Fruit fly (Drosophila melanogaster): ENCODE measurements around the gene CG15544.

Gene CG15544

dm6 chr3R:30800319-30800981 is 27.2 kb upstream of the CG15544 start (continued):
- no peak for TF ChIP-seq pan (optimal IDR thresholded peaks at IDR 0.05)
- no peak for TF ChIP-seq pan (GFP tag; optimal IDR thresholded peaks at IDR 0.05 in 1 of 2, IDR thresholded peaks at IDR 0.05 in 1 of 2)
- no peak for TF ChIP-seq CG18011 (GFP tag; optimal IDR thresholded peaks at IDR 0.05)
- peak; percentile 70 for TF ChIP-seq vvl (GFP tag; IDR thresholded peaks at IDR 0.05)
- TF ChIP-seq lbe (GFP tag; optimal IDR thresholded peaks at IDR 0.05), result peak; percentile 40
- TF ChIP-seq Poxn (GFP tag; IDR thresholded peaks at IDR 0.05), result no peak
- no peak for TF ChIP-seq grau (tag; optimal IDR thresholded peaks at IDR 0.05)
- TF ChIP-seq Lim3 (GFP tag; IDR thresholded peaks at IDR 0.05), result no peak
- TF ChIP-seq schlank (tag; optimal IDR thresholded peaks at IDR 0.05), result no peak
- TF ChIP-seq CG1233 (GFP tag; optimal IDR thresholded peaks at IDR 0.05), result peak; percentile 16
- no peak for TF ChIP-seq al (GFP tag; IDR thresholded peaks at IDR 0.05)
- TF ChIP-seq BtbVII (GFP tag; optimal IDR thresholded peaks at IDR 0.05), result peak; percentile 1
- no peak for TF ChIP-seq lov (optimal IDR thresholded peaks at IDR 0.05)
- TF ChIP-seq lov (GFP tag; IDR thresholded peaks at IDR 0.05), result no peak
- TF ChIP-seq sens (GFP tag), result no peak
- TF ChIP-seq grn (GFP tag; optimal IDR thresholded peaks at IDR 0.05), result no peak
- TF ChIP-seq yki (optimal IDR thresholded peaks at IDR 0.05), result no peak
- TF ChIP-seq CG7556 (GFP tag; optimal IDR thresholded peaks at IDR 0.05), result no peak
- no peak for TF ChIP-seq MESR4 (GFP tag; optimal IDR thresholded peaks at IDR 0.05)
- TF ChIP-seq caup (GFP tag; optimal IDR thresholded peaks at IDR 0.05; ENCODE audit: severe bottlenecking), result no peak
- peak; percentile 48; the same call in 1 of the 2 replicates for TF ChIP-seq Drgx (GFP tag; IDR thresholded peaks at IDR 0.05)
- peak; percentile 24; the same call in 1 of the 2 replicates for TF ChIP-seq crol (GFP tag; IDR thresholded peaks at IDR 0.05)
- TF ChIP-seq Hand (GFP tag; optimal IDR thresholded peaks at IDR 0.05), result no peak
- no peak for TF ChIP-seq ash1 (GFP tag; optimal IDR thresholded peaks at IDR 0.05)
- TF ChIP-seq CG3281 (GFP tag; optimal IDR thresholded peaks at IDR 0.05), result peak; percentile 34
- TF ChIP-seq chif (GFP tag; optimal IDR thresholded peaks at IDR 0.05), result no peak
- no peak for TF ChIP-seq Dll (GFP tag; IDR thresholded peaks at IDR 0.05; ENCODE audit: partially characterized antibody)
- no peak for TF ChIP-seq Asciz (GFP tag; optimal IDR thresholded peaks at IDR 0.05)
- TF ChIP-seq CG31365 (tag; optimal IDR thresholded peaks at IDR 0.05), result no peak
- peak; percentile 33 for TF ChIP-seq Fer1 (GFP tag; optimal IDR thresholded peaks at IDR 0.05)
- no peak for TF ChIP-seq CG6254 (GFP tag; optimal IDR thresholded peaks at IDR 0.05)
- TF ChIP-seq CG8388 (GFP tag; optimal IDR thresholded peaks at IDR 0.05), result no peak
- TF ChIP-seq kay (GFP tag; optimal IDR thresholded peaks at IDR 0.05), result no peak
- no peak for TF ChIP-seq Bteb2 (GFP tag; optimal IDR thresholded peaks at IDR 0.05)
- TF ChIP-seq CG2889 (GFP tag; IDR thresholded peaks at IDR 0.05), result no peak
- TF ChIP-seq run (tag; optimal IDR thresholded peaks at IDR 0.05), result no peak
- TF ChIP-seq CG7839 (tag; optimal IDR thresholded peaks at IDR 0.05), result peak; percentile 3
- TF ChIP-seq cato (GFP tag; optimal IDR thresholded peaks at IDR 0.05; ENCODE audit: borderline replicate concordance), result no peak
- TF ChIP-seq CG9727 (GFP tag; optimal IDR thresholded peaks at IDR 0.05), result no peak
- TF ChIP-seq CG15514 (GFP tag; optimal IDR thresholded peaks at IDR 0.05), result peak; percentile 29
- TF ChIP-seq ranshi (GFP tag; IDR thresholded peaks at IDR 0.05), result no peak
- no peak for TF ChIP-seq CG8944 (GFP tag; optimal IDR thresholded peaks at IDR 0.05)
- TF ChIP-seq Rfx (GFP tag; IDR thresholded peaks at IDR 0.05), result no peak
- TF ChIP-seq wek (GFP tag; optimal IDR thresholded peaks at IDR 0.05), result no peak
- no peak for TF ChIP-seq CG4282 (GFP tag; optimal IDR thresholded peaks at IDR 0.05)
- TF ChIP-seq CG1024 (GFP tag; IDR thresholded peaks at IDR 0.05), result no peak
- TF ChIP-seq amos (GFP tag; IDR thresholded peaks at IDR 0.05; ENCODE audit: partially characterized antibody), result no peak
- no peak for TF ChIP-seq rib (GFP tag; IDR thresholded peaks at IDR 0.05)
- TF ChIP-seq CG17186 (GFP tag; optimal IDR thresholded peaks at IDR 0.05), result no peak
- TF ChIP-seq sc (optimal IDR thresholded peaks at IDR 0.05), result no peak
- TF ChIP-seq sc (GFP tag; optimal IDR thresholded peaks at IDR 0.05), result no peak

All from whole organism, embryonic.